Fruit fly (Drosophila melanogaster): ENCODE results near the gene CG31013.

The CG31013 gene

dm6 chr3R:30643240-30643639, 2.4 kb downstream of the CG31013 start (continued):
- TF ChIP-seq CG30020 (tag; optimal IDR thresholded peaks at IDR 0.05), result no peak
- no peak for TF ChIP-seq NC2α (GFP tag; optimal IDR thresholded peaks at IDR 0.05)
- no peak for TF ChIP-seq zf30C (GFP tag; optimal IDR thresholded peaks at IDR 0.05)
- TF ChIP-seq amos (GFP tag; IDR thresholded peaks at IDR 0.05; ENCODE audit: partially characterized antibody), result no peak
- no peak for TF ChIP-seq Dref (GFP tag; IDR thresholded peaks at IDR 0.05)
- TF ChIP-seq H15 (GFP tag; IDR thresholded peaks at IDR 0.05), result no peak
- TF ChIP-seq croc (GFP tag; conservative IDR thresholded peaks at IDR 0.05), result 0 out of 3 replicates have a peak, but pooled peaks have one; percentile 16
- peak; percentile 19; the same call in 1 of the 2 replicates for TF ChIP-seq slbo (GFP tag; IDR thresholded peaks at IDR 0.05)
- no peak for TF ChIP-seq Deaf1 (tag; optimal IDR thresholded peaks at IDR 0.05)
- TF ChIP-seq CG12155 (GFP tag; optimal IDR thresholded peaks at IDR 0.05), result no peak
- no peak for TF ChIP-seq CG34422 (GFP tag; IDR thresholded peaks at IDR 0.05)
- no peak for TF ChIP-seq Eip74EF (GFP tag; optimal IDR thresholded peaks at IDR 0.05)
- no peak for TF ChIP-seq CG7372 (GFP tag; IDR thresholded peaks at IDR 0.05)
- 0 out of 3 replicates have a peak, but pooled peaks have one; percentile 56 for TF ChIP-seq ci (GFP tag; IDR thresholded peaks at IDR 0.05)
- TF ChIP-seq dysf (GFP tag; IDR thresholded peaks at IDR 0.05), result 0 out of 3 replicates have a peak, but pooled peaks have one; percentile 27
- TF ChIP-seq lov (optimal IDR thresholded peaks at IDR 0.05), result no peak
- TF ChIP-seq lov (GFP tag; IDR thresholded peaks at IDR 0.05), result no peak
- no peak for TF ChIP-seq pan (optimal IDR thresholded peaks at IDR 0.05)
- peak in 1 of 2 experiments; percentile 33 for TF ChIP-seq pan (GFP tag; optimal IDR thresholded peaks at IDR 0.05 in 1 of 2, IDR thresholded peaks at IDR 0.05 in 1 of 2)
- TF ChIP-seq caup (GFP tag; optimal IDR thresholded peaks at IDR 0.05; ENCODE audit: severe bottlenecking), result no peak
- no peak for TF ChIP-seq ftz-f1 (GFP tag; optimal IDR thresholded peaks at IDR 0.05)
- no peak for TF ChIP-seq Med (GFP tag)
- no peak for TF ChIP-seq bbx (GFP tag; IDR thresholded peaks at IDR 0.05; ENCODE audit: partially characterized antibody)
- TF ChIP-seq Oli (tag; optimal IDR thresholded peaks at IDR 0.05), result peak; percentile 10
- no peak for TF ChIP-seq yki (optimal IDR thresholded peaks at IDR 0.05)
- peak; percentile 36; the same call in 1 of the 2 replicates for TF ChIP-seq CG14667 (GFP tag; IDR thresholded peaks at IDR 0.05)
- TF ChIP-seq CG2875 (GFP tag; optimal IDR thresholded peaks at IDR 0.05), result no peak
- TF ChIP-seq Lpt (GFP tag; optimal IDR thresholded peaks at IDR 0.05), result no peak
- peak; percentile 66 for TF ChIP-seq CG18599 (GFP tag; optimal IDR thresholded peaks at IDR 0.05)
- TF ChIP-seq MTF-1 (GFP tag; optimal IDR thresholded peaks at IDR 0.05; ENCODE audit: borderline replicate concordance), result no peak
- no peak for TF ChIP-seq CG8089 (GFP tag; optimal IDR thresholded peaks at IDR 0.05)
- TF ChIP-seq CG31441 (GFP tag; IDR thresholded peaks at IDR 0.05), result no peak; the same call in 1 of the 2 replicates
- TF ChIP-seq CG31224 (GFP tag; IDR thresholded peaks at IDR 0.05), result 0 out of 2 replicates have a peak, but pooled peaks have one; percentile 7
- TF ChIP-seq CG8388 (GFP tag; optimal IDR thresholded peaks at IDR 0.05), result peak; percentile 14
- TF ChIP-seq Rfx (GFP tag; IDR thresholded peaks at IDR 0.05), result peak; percentile 45; the same call in 1 of the 2 replicates
- no peak for TF ChIP-seq kay (GFP tag; optimal IDR thresholded peaks at IDR 0.05)
- no peak for TF ChIP-seq HmgD (GFP tag; optimal IDR thresholded peaks at IDR 0.05)
- no peak for TF ChIP-seq CG16813 (GFP tag; IDR thresholded peaks at IDR 0.05; ENCODE audit: partially characterized antibody)
- no peak for TF ChIP-seq NFAT (GFP tag; IDR thresholded peaks at IDR 0.05)
- TF ChIP-seq CG11504 (tag; optimal IDR thresholded peaks at IDR 0.05), result no peak
- TF ChIP-seq zen (tag; optimal IDR thresholded peaks at IDR 0.05), result peak; percentile 11
- TF ChIP-seq CG10209 (GFP tag; optimal IDR thresholded peaks at IDR 0.05), result no peak
- no peak for TF ChIP-seq MBD-R2 (GFP tag; IDR thresholded peaks at IDR 0.05)
- TF ChIP-seq cas (GFP tag; IDR thresholded peaks at IDR 0.05), result no peak
- no peak for TF ChIP-seq fd64A (GFP tag; optimal IDR thresholded peaks at IDR 0.05)
- TF ChIP-seq Antp (GFP tag; optimal IDR thresholded peaks at IDR 0.05), result no peak
- no peak for TF ChIP-seq CG10654 (GFP tag; optimal IDR thresholded peaks at IDR 0.05)
- TF ChIP-seq Adf1 (GFP tag; IDR thresholded peaks at IDR 0.05), result no peak
- TF ChIP-seq ro (GFP tag; IDR thresholded peaks at IDR 0.05), result no peak
- no peak for TF ChIP-seq Mrtf (GFP tag; IDR thresholded peaks at IDR 0.05)
- TF ChIP-seq CG8290 (GFP tag; optimal IDR thresholded peaks at IDR 0.05), result no peak
- TF ChIP-seq CG8290 (tag; optimal IDR thresholded peaks at IDR 0.05), result no peak

Data from whole organism, embryonic.